Fruit fly (Drosophila melanogaster): ENCODE data around the gene CG34150.

CG34150 gene

DNA sequence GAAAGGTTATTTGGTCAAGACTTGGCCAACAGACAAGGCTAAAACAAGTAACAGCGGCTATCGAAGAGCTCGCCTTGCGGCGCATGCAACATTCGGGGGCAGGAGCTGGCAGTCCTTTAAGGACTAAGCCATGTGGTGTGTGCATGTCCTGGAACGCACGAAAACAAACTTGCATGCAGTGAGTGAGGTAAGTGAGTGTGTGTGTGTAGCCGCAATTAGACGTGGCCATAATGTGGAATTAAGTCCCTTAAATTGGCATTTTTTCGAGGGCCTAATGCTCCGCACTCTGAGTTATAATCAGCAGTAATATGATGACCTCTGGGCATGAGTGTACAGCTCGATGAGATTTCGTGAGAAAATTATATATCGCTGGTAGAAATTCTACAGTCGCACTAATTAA is 19.6 kb downstream of the CG34150 start, which contains the start of gene sosie:
Gene sosie, plus strand, starts transcription at position 301 of the 400 bp plus-strand sequence.
- TF ChIP-seq Snoo (tag; optimal IDR thresholded peaks at IDR 0.05), result no peak
- TF ChIP-seq rn (GFP tag; IDR thresholded peaks at IDR 0.05), result 0 out of 2 replicates have a peak, but pooled peaks have one; percentile 13

DNA sequence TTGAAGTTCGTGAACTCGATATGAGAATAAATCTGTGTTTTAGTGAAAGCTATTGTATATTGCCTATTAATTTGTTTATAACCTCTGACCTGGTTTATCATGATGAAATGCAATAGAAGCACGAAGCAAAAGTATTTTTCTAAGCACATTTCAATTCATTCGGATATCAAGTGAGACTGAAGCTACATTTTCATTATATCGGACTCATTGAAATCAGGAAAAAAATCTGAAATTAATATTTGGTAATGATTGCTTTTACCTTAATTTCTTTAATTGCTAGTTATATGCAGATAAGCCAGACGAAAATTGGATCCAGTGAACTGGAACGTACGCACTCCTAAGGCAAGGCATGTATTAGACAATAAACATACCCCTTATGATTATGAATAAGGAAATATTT is 27.0 kb downstream of the CG34150 start, which contains the start of gene CG33658:
Gene CG33658, minus strand, starts transcription at position 101 of the 400 bp plus-strand sequence.
- no peak for TF ChIP-seq CG17806 (tag; optimal IDR thresholded peaks at IDR 0.05)

DNA sequence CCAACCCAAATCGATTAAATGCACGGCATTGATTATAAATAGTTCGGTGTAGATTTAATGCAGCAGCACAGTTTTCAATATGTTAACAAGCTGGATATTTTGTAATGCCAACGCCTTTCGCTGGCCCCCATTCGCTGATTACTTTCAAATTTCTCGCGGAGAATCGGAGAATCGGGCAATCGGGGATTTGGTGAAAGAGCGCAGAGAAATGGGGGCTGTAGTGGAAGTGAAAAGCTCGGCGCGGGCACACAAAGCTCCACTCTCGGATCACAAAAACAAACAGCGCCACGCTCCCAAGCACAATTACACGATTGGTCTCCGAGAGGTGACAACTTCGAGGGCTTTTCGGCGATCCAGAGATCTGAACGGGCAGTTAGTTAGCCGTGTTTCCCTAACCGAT is 27.6 kb downstream of the CG34150 start, which contains the start of gene Esp:
Gene Esp, plus strand, starts transcription at position 301 of the 400 bp plus-strand sequence.
- no peak for TF ChIP-seq EcR (GFP tag; optimal IDR thresholded peaks at IDR 0.05)
- TF ChIP-seq CG12605 (GFP tag; IDR thresholded peaks at IDR 0.05), result no peak
- no peak for TF ChIP-seq Snoo (tag; optimal IDR thresholded peaks at IDR 0.05)
- TF ChIP-seq Pif1A (GFP tag; optimal IDR thresholded peaks at IDR 0.05), result no peak

DNA sequence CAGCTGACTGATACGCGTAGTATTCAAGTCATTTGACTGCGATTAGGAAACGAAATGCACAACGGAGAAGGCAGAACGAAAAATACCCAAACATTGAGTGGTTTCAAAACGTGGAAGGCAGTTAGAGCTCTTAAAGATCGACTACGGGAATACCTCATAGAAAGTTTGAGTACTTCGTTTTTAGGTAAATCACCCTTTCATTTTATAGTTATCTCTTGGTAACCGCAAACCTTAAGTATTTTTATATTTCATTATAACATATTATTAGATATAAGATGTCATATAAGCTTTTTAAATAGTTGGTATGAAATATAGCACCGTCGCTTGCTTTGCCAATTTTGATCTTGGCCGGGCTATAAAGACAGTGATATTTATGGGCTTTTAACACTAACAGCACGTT is 31.1 kb downstream of the CG34150 start:
- TF ChIP-seq CG9948 (tag; optimal IDR thresholded peaks at IDR 0.05), result no peak
- TF ChIP-seq fd96Ca (GFP tag; IDR thresholded peaks at IDR 0.05), result no peak
- TF ChIP-seq CG17806 (tag; optimal IDR thresholded peaks at IDR 0.05), result no peak
- no peak for TF ChIP-seq D1 (tag; optimal IDR thresholded peaks at IDR 0.05)
- TF ChIP-seq CG8301 (tag; optimal IDR thresholded peaks at IDR 0.05), result no peak
- no peak for TF ChIP-seq rn (GFP tag; IDR thresholded peaks at IDR 0.05)

DNA sequence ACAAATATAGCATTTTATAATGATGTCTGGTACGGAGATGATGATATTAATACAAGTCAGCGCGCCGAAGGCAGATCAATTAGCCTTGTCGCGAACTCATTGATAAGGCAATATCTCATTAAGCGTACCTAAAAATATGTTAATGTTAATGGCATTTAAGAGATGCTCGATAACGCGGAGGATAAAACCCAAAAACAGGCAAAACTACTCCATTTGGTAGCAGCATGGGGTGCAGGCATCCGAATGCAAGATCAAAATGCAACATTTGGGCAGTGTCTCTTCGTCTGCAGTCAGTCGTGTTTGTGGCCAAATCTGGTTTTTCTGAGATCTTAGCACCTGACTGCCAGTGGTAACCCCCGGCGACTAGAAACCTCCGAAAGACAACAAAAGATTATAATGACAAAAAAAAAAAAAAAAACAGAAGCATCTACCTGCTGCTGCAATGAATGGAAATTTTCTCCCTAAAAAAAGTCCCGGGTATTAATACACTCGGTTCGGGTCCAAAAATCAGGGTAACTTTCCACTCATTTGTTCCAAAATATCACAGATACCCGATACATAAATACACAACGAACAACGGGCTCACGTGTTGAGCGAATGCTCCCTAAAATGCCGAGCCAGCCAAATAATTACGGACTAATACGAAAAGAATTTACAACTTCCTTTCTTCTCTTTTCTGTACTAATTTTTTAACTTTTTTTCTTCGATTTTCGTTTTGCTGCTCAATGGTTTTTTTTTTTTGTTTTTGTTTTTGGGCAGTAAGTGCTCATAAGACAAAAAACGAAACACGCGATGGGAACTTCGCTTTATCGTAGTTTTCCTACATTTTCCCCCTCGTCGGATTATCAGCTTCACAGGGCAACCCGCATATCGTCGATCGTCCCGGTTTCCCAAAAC is 32.1 kb downstream of the CG34150 start:
- TF ChIP-seq gl (tag; optimal IDR thresholded peaks at IDR 0.05), result no peak
- no peak for TF ChIP-seq CG17806 (tag; optimal IDR thresholded peaks at IDR 0.05)
- TF ChIP-seq EcR (GFP tag; optimal IDR thresholded peaks at IDR 0.05), result no peak
- TF ChIP-seq CG13204 (GFP tag; optimal IDR thresholded peaks at IDR 0.05), result no peak
- no peak for TF ChIP-seq CG9948 (tag; optimal IDR thresholded peaks at IDR 0.05)
- no peak for TF ChIP-seq CG14655 (GFP tag; optimal IDR thresholded peaks at IDR 0.05)
- no peak for TF ChIP-seq CG4496 (GFP tag; IDR thresholded peaks at IDR 0.05)
- no peak for TF ChIP-seq Ets98B (GFP tag; IDR thresholded peaks at IDR 0.05)
- no peak for TF ChIP-seq Pif1B (GFP tag; optimal IDR thresholded peaks at IDR 0.05)
- no peak for TF ChIP-seq CG10348 (GFP tag; IDR thresholded peaks at IDR 0.05)
- no peak for TF ChIP-seq CG15710 (tag; optimal IDR thresholded peaks at IDR 0.05)
- TF ChIP-seq D1 (tag; optimal IDR thresholded peaks at IDR 0.05), result no peak
- no peak for TF ChIP-seq CG8301 (tag; optimal IDR thresholded peaks at IDR 0.05)
- TF ChIP-seq rn (GFP tag; IDR thresholded peaks at IDR 0.05), result no peak
- no peak for TF ChIP-seq CG12605 (GFP tag; IDR thresholded peaks at IDR 0.05)
- no peak for TF ChIP-seq Pif1A (GFP tag; optimal IDR thresholded peaks at IDR 0.05)
- TF ChIP-seq fd96Ca (GFP tag; IDR thresholded peaks at IDR 0.05), result no peak
- no peak for TF ChIP-seq CG34367 (tag; optimal IDR thresholded peaks at IDR 0.05)
- no peak for TF ChIP-seq CG8159 (tag; optimal IDR thresholded peaks at IDR 0.05)
- TF ChIP-seq CG32121 (GFP tag; IDR thresholded peaks at IDR 0.05), result no peak

DNA sequence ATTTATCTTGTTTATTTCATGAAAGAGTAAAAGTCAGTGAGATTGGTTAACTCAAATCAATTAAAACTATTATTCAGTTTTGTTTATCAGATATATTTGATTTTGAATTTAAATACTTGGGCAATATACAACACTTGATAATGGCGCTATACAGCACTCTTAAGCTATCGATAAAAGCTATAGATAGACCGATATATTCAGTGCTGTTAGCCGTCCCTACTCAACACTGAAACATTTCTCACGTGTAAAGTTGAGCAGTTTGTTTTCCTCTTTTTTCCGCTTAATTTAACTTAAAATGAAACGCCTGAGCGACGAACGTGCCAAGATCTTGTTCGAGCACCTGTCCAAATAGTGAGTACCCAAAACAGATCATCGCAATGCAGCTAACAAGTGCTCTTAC is 36.4 kb downstream of the CG34150 start, which contains the start of gene CG7006:
Gene CG7006, plus strand, starts transcription at position 208 of the 400 bp plus-strand sequence.
- no peak for TF ChIP-seq CG34367 (tag; optimal IDR thresholded peaks at IDR 0.05)
- no peak for TF ChIP-seq CG12605 (GFP tag; IDR thresholded peaks at IDR 0.05)
- TF ChIP-seq CG17806 (tag; optimal IDR thresholded peaks at IDR 0.05), result no peak
- peak; percentile 30 for TF ChIP-seq Snoo (tag; optimal IDR thresholded peaks at IDR 0.05)
- TF ChIP-seq gl (tag; optimal IDR thresholded peaks at IDR 0.05), result no peak
- no peak for TF ChIP-seq Pif1A (GFP tag; optimal IDR thresholded peaks at IDR 0.05)
- TF ChIP-seq CG15710 (tag; optimal IDR thresholded peaks at IDR 0.05), result no peak
- peak; percentile 43; the same call in 1 of the 2 replicates for TF ChIP-seq Ets98B (GFP tag; IDR thresholded peaks at IDR 0.05)
- no peak for TF ChIP-seq Pif1B (GFP tag; optimal IDR thresholded peaks at IDR 0.05)
- no peak for TF ChIP-seq CG4496 (GFP tag; IDR thresholded peaks at IDR 0.05)
- 0 out of 2 replicates have a peak, but pooled peaks have one; percentile 24 for TF ChIP-seq rn (GFP tag; IDR thresholded peaks at IDR 0.05)

DNA sequence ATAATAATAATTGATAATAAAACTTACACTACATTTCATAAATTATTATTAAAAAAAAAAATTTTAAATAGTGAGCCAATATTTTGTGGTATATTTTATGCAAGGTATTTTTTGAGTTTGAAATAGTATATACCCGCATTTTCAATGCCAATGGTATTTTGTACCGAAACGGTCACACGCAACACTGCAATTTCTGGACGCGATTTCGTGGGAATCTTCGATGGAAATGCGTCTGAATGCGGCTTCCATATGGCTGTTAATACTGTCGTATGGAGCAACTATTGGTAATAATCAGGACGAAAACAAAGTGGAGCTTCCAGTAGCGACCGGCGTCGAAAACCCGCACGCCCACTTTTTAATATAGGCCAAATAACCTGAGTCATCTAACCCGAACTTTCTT is 37.4 kb downstream of the CG34150 start, which contains the start of gene Nct:
Gene Nct, plus strand, starts transcription at position 173 of the 400 bp plus-strand sequence.
- TF ChIP-seq CG34367 (tag; optimal IDR thresholded peaks at IDR 0.05) (no peak), CG13204 (GFP tag; optimal IDR thresholded peaks at IDR 0.05) (no peak), CG15710 (tag; optimal IDR thresholded peaks at IDR 0.05) (no peak), CG8159 (tag; optimal IDR thresholded peaks at IDR 0.05) (no peak), Ets98B (GFP tag; IDR thresholded peaks at IDR 0.05) (no peak), D1 (tag; optimal IDR thresholded peaks at IDR 0.05) (no peak), CG12605 (GFP tag; IDR thresholded peaks at IDR 0.05) (no peak), CG14655 (GFP tag; optimal IDR thresholded peaks at IDR 0.05) (no peak), rn (GFP tag; IDR thresholded peaks at IDR 0.05) (no peak)

All from whole organism, pupa.